Worm (Caenorhabditis elegans): ENCODE results near the gene F44E7.3.

ce11 chrV:5724395-5724794, 47.4 kb upstream of the F44E7.3 start:
- TF ChIP-seq nhr-11 (tag; optimal IDR thresholded peaks at IDR 0.05) (no peak), lin-35 (GFP tag; optimal IDR thresholded peaks at IDR 0.05) (no peak), alr-1 (tag; optimal IDR thresholded peaks at IDR 0.05; ENCODE audit: borderline replicate concordance) (no peak), dpl-1 (GFP tag; optimal IDR thresholded peaks at IDR 0.05) (no peak), jun-1 (tag; optimal IDR thresholded peaks at IDR 0.05) (no peak), egl-27 (tag; optimal IDR thresholded peaks at IDR 0.05) (no peak), lsy-2 (tag; optimal IDR thresholded peaks at IDR 0.05) (no peak), zag-1 (tag; optimal IDR thresholded peaks at IDR 0.05) (no peak), hlh-4 (tag; optimal IDR thresholded peaks at IDR 0.05) (no peak), snpc-4 (tag; optimal IDR thresholded peaks at IDR 0.05) (no peak)

Data from whole organism, L1 larva.